Worm (Caenorhabditis elegans): ENCODE data around the gene tba-8.
A peak's percentile ranks its signal among the peaks of the same experiment; 100 is the strongest.
"Not testable (repeated sequence)": the region's sequence is repeated elsewhere in the genome, so short reads cannot be mapped to it uniquely, and the experiment has no call there.

The tba-8 gene

DNA sequence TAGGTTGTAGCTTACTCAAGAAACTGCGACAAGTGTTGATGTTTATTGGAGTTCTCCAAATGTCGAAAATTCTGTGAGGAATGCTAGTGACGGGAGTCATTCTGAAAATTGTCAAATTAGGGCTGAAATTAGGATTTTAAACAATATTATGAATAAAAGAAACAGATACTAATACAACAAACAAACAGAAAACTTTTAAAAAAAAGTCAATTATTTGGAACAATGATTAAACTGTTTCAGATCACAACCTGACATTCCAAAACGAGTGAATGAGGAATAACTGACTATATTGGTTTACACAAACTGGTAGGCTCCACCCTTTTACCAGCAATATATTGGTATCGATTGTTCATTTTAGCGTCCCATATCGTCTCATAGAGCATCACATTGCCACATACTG lies 2.7 kb upstream of the tba-8 start, which contains the start of gene ZK899.5:
Gene ZK899.5, minus strand, starts transcription at position 101 of the 400 bp plus-strand sequence.
- TF ChIP-seq him-1, W03F9.2, dao-5 (tag; optimal IDR thresholded peaks at IDR 0.05): not testable (repeated sequence)

DNA sequence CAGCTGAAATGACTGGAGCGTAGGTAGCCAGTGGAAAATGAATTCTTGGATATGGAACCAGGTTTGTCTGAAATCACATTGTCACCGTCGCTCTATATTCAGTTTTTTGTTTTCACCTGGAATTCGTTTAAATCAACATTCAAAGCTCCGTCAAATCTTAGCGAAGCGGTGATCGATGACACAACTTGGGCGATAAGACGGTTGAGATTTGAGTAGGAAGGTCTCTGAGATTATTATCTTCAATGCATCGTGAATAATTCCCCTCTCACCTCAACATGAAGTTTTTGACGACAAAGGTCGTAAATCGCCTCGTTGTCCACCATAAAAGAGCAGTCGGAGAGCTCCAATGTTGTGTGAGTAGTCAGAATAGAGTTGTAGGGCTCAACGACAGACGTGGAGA lies 1.6 kb downstream of the tba-8 start:
- no peak for TF ChIP-seq him-1 (tag; optimal IDR thresholded peaks at IDR 0.05)
- no peak for TF ChIP-seq W03F9.2 (tag; optimal IDR thresholded peaks at IDR 0.05)
- TF ChIP-seq dao-5 (tag; optimal IDR thresholded peaks at IDR 0.05) = no peak

DNA sequence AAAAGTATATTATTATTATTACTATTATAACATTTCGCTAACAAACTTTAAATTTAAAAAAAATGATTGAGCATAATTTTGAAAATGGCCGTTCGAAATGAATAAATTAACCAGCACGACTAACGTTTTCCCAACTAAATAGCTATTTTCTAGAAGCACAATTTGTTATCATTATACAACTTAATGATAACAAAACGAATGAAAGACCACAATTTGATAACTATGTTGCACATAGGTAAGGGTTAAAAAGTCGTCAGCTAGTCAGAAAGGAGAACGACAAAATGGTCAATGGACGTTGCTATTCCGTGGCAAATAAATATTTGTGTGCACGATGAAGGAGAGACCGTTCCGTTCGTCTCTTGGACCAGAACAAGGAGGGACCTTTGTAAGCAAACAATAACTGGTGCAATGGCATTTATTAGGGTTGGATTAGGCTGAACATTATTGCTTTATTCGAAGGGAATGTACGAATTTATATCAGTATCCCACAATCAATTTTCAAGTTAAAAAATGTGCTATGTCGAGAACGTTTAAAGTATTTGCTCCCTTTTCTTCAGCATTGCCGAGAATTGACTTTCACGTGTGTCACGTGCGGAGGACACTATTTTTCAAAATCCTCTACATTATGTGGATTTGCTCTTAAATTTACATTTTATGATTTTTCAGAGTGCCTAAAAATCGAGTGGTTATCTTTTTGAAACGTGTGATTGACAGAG lies 5.5 kb downstream of the tba-8 start, which contains the start of gene ZK899.3:
Gene ZK899.3, plus strand, starts transcription at position 666 of the 716 bp plus-strand sequence.
- no peak for TF ChIP-seq dao-5 (tag; optimal IDR thresholded peaks at IDR 0.05)
- TF ChIP-seq him-1 (tag; optimal IDR thresholded peaks at IDR 0.05) = no peak
- TF ChIP-seq W03F9.2 (tag; optimal IDR thresholded peaks at IDR 0.05) = no peak

DNA sequence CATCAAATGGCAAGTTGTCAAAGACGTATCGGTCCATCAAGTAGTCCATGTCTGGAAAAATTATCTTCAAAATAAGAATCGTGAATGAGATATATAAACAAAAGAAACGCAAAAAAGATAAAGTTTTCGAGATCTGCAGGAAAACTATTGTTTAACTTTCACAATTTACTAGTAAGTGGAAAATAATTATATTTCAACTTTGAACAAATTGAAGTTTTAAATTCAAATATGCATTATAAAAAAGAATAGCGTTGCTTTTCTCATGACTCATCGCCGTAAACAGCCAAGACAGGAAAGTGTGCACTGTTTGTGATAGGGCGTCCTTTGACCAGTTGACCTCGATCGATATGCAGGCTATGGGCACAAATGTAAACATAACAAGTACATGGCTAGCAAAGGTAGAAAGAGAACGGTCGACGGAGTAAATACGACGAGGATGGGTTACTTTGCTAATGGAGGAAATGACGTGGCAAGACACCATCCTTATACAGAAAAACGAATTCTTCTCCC lies 6.1 kb downstream of the tba-8 start, which contains the start of gene ZK899.2:
Gene ZK899.2, minus strand, starts transcription at position 51 of the 510 bp plus-strand sequence.
- no peak for TF ChIP-seq W03F9.2 (tag; optimal IDR thresholded peaks at IDR 0.05)
- no peak for TF ChIP-seq him-1 (tag; optimal IDR thresholded peaks at IDR 0.05)
- no peak for TF ChIP-seq dao-5 (tag; optimal IDR thresholded peaks at IDR 0.05)

DNA sequence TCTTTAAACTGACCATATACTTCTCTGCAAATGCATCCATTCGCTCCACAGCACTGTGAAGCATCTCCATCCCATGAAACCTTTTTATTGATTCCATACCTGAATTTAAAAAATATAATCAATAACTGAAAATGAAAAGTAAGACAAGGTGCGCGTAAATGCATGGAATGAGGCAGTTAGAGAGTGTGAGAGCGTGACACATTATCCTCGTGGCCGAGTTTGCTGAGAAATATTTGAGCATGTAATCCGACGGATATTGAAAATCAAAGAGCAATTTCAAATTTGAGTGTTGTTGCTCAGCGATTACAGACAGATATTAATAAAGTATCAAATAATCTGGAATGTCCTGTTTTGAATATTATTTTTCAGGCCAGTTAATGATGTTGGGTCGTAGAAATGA lies 8.8 kb downstream of the tba-8 start, which contains the start of gene ZK899.7:
Gene ZK899.7, minus strand, starts transcription at position 101 of the 400 bp plus-strand sequence.
- no peak for TF ChIP-seq dao-5 (tag; optimal IDR thresholded peaks at IDR 0.05)
- TF ChIP-seq W03F9.2 (tag; optimal IDR thresholded peaks at IDR 0.05) = no peak
- no peak for TF ChIP-seq him-1 (tag; optimal IDR thresholded peaks at IDR 0.05)

DNA sequence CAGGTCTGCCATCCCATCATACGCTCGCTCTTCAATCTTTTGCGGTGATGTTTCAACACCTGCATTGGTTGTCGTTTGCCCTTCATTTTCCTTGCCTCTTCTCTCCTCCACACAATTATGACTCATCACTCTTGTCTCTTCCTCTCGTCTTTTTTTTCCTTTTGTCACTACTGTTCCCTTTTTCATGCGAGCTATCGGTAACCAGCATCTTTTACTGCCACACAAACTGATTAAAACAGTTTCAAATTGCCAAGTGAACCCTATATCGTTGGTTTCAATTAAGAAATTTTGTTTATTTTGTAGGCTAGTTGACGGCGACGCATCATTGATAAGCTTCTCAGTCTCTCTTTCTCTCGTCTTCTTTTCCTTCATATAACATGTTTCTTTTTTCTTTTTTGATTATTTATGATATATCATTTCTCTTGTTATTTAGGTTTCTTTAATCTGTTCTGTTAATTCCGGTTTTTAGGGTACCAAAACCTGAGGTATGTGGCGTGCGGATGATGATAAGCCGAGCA lies 11.9 kb downstream of the tba-8 start, which contains the start of gene ZK899.1:
Gene ZK899.1, plus strand, starts transcription at position 468 of the 518 bp plus-strand sequence.
- TF ChIP-seq him-1 (tag; optimal IDR thresholded peaks at IDR 0.05) = no peak

DNA sequence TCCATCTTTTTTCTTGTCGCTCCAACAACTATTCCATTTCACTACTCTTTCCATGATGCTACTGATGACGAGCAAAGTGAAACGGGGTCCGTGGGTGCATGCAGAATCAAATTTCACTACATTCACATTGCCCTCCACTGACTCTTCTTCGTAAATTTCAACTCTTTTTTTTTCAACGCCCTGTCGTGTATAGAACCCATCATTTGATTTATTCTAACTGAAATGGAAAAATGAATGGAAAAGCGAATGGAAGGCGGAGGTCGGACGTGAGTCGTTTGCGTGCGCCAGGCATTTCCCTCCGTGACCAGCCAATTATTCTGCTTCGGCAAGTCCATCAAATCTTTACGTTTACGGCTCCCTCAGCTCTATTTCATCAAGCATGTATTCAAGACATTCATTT lies 14.3 kb downstream of the tba-8 start:
- no peak for TF ChIP-seq W03F9.2 (tag; optimal IDR thresholded peaks at IDR 0.05)
- TF ChIP-seq dao-5 (tag; optimal IDR thresholded peaks at IDR 0.05) = no peak
- no peak for TF ChIP-seq him-1 (tag; optimal IDR thresholded peaks at IDR 0.05)

ce11 chrX:9441512-9441911 lies 16.6 kb downstream of the tba-8 start, which contains the start of gene memb-1:
Gene memb-1, minus strand, starts transcription at chrX:9441571.
- TF ChIP-seq W03F9.2 (tag; optimal IDR thresholded peaks at IDR 0.05) (peak; percentile 14), dao-5 (tag; optimal IDR thresholded peaks at IDR 0.05) (no peak), him-1 (tag; optimal IDR thresholded peaks at IDR 0.05) (peak; percentile 64)

- no peak for TF ChIP-seq him-1 (tag; optimal IDR thresholded peaks at IDR 0.05)
- TF ChIP-seq dao-5 (tag; optimal IDR thresholded peaks at IDR 0.05) = no peak
- no peak for TF ChIP-seq W03F9.2 (tag; optimal IDR thresholded peaks at IDR 0.05)
Measured at ce11 chrX:9436843-9437312, 21.3 kb downstream of the tba-8 start, which contains the start of gene tbb-4. Gene tbb-4, minus strand, starts transcription at chrX:9436893.

- TF ChIP-seq W03F9.2 (tag; optimal IDR thresholded peaks at IDR 0.05) (no peak), him-1 (tag; optimal IDR thresholded peaks at IDR 0.05) (no peak), dao-5 (tag; optimal IDR thresholded peaks at IDR 0.05) (no peak)
Measured at ce11 chrX:9431002-9431482, 27.1 kb downstream of the tba-8 start, which contains the start of gene B0272.3. Gene B0272.3, plus strand, starts transcription at chrX:9431432.

DNA sequence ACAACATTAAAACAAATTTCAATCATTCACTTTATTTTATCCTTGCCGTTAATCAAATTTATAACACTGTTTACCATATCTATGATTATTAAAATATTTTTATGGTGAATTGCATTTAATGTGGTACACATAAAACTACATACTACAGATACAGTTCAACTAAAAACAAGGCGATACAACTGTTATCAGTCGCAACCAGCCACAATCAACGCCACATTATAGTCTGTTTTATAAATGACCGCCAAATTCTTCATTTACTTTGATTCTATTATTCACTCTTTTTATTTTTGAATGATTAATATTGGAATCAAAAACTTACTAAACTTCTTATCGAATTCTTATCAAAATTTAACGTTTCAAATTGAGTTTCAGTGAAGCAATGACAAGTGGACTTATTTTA lies 30.1 kb downstream of the tba-8 start, which contains the start of gene B0272.4:
Gene B0272.4, plus strand, starts transcription at position 373 of the 400 bp plus-strand sequence.
- TF ChIP-seq him-1 (tag; optimal IDR thresholded peaks at IDR 0.05) (no peak), dao-5 (tag; optimal IDR thresholded peaks at IDR 0.05) (no peak), W03F9.2 (tag; optimal IDR thresholded peaks at IDR 0.05) (no peak)

- TF ChIP-seq W03F9.2 (tag; optimal IDR thresholded peaks at IDR 0.05) (no peak), him-1 (tag; optimal IDR thresholded peaks at IDR 0.05) (no peak), dao-5 (tag; optimal IDR thresholded peaks at IDR 0.05) (no peak)
Measured at ce11 chrX:9417948-9418347, 40.2 kb downstream of the tba-8 start.

ce11 chrX:9417326-9417725 lies 40.8 kb downstream of the tba-8 start:
- TF ChIP-seq dao-5 (tag; optimal IDR thresholded peaks at IDR 0.05) (no peak), W03F9.2 (tag; optimal IDR thresholded peaks at IDR 0.05) (no peak), him-1 (tag; optimal IDR thresholded peaks at IDR 0.05) (no peak)

- TF ChIP-seq W03F9.2 (tag; optimal IDR thresholded peaks at IDR 0.05) (no peak), him-1 (tag; optimal IDR thresholded peaks at IDR 0.05) (no peak), dao-5 (tag; optimal IDR thresholded peaks at IDR 0.05) (no peak)
Measured at ce11 chrX:9411675-9412074, 46.5 kb downstream of the tba-8 start.

All from whole organism, L4/young adult.